Fruit fly (Drosophila melanogaster): ENCODE measurements around the gene CG17260.

The CG17260 gene

dm6 chr2L:2999113-2999512 is 37.9 kb upstream of the CG17260 start, which contains the start of gene Ccdc85 (continued):
- no peak for TF ChIP-seq CG10462 (GFP tag; optimal IDR thresholded peaks at IDR 0.05)
- 0 out of 3 replicates have a peak, but pooled peaks have one; percentile 10 for TF ChIP-seq CG2199 (GFP tag; IDR thresholded peaks at IDR 0.05)
- no peak for TF ChIP-seq CG3065 (GFP tag; optimal IDR thresholded peaks at IDR 0.05)
- no peak for TF ChIP-seq lola (GFP tag; optimal IDR thresholded peaks at IDR 0.05)
- TF ChIP-seq nau (GFP tag; optimal IDR thresholded peaks at IDR 0.05) = no peak
- TF ChIP-seq usp (GFP tag; optimal IDR thresholded peaks at IDR 0.05) = no peak
- TF ChIP-seq Sox100B (GFP tag; optimal IDR thresholded peaks at IDR 0.05) = no peak
- TF ChIP-seq Hr78 (GFP tag; optimal IDR thresholded peaks at IDR 0.05) = no peak
- TF ChIP-seq ap (GFP tag; IDR thresholded peaks at IDR 0.05) = no peak
- no peak for TF ChIP-seq CG2202 (tag; optimal IDR thresholded peaks at IDR 0.05)
- no peak for TF ChIP-seq CG2120 (GFP tag; optimal IDR thresholded peaks at IDR 0.05)
- TF ChIP-seq CG12942 (GFP tag; optimal IDR thresholded peaks at IDR 0.05) = no peak
- no peak for TF ChIP-seq crc (GFP tag; optimal IDR thresholded peaks at IDR 0.05)
- TF ChIP-seq CG8359 (GFP tag; optimal IDR thresholded peaks at IDR 0.05; ENCODE audit: borderline replicate concordance) = no peak
- TF ChIP-seq Lpt (GFP tag; optimal IDR thresholded peaks at IDR 0.05) = no peak
- no peak for TF ChIP-seq Adf1 (GFP tag; IDR thresholded peaks at IDR 0.05)
- no peak for TF ChIP-seq CG11085 (GFP tag; IDR thresholded peaks at IDR 0.05)
- TF ChIP-seq gfzf (GFP tag; optimal IDR thresholded peaks at IDR 0.05) = peak; percentile 24
- no peak for TF ChIP-seq CG10431 (GFP tag; optimal IDR thresholded peaks at IDR 0.05)
- TF ChIP-seq Fer2 (tag; optimal IDR thresholded peaks at IDR 0.05) = no peak
- TF ChIP-seq CG6689 (GFP tag; IDR thresholded peaks at IDR 0.05) = no peak
- no peak for TF ChIP-seq lmd (GFP tag; IDR thresholded peaks at IDR 0.05)
- TF ChIP-seq Fer1 (GFP tag; optimal IDR thresholded peaks at IDR 0.05) = peak; percentile 28
- peak; percentile 92 for TF ChIP-seq CG42726 (GFP tag; IDR thresholded peaks at IDR 0.05; ENCODE audit: partially characterized antibody)
- TF ChIP-seq CG12769 (tag; optimal IDR thresholded peaks at IDR 0.05) = no peak
- no peak for TF ChIP-seq CkIIα-i1 (GFP tag; IDR thresholded peaks at IDR 0.05)
- peak; percentile 43 for TF ChIP-seq CG17385 (GFP tag; optimal IDR thresholded peaks at IDR 0.05)
- TF ChIP-seq Asciz (GFP tag; optimal IDR thresholded peaks at IDR 0.05) = no peak
- no peak; the same call in 1 of the 2 replicates for TF ChIP-seq stc (GFP tag; IDR thresholded peaks at IDR 0.05)
- TF ChIP-seq CG12299 (tag; optimal IDR thresholded peaks at IDR 0.05) = no peak
- TF ChIP-seq CG18764 (GFP tag; optimal IDR thresholded peaks at IDR 0.05) = no peak
- TF ChIP-seq kni (GFP tag; optimal IDR thresholded peaks at IDR 0.05) = no peak
- no peak for TF ChIP-seq otp (GFP tag; IDR thresholded peaks at IDR 0.05)
- TF ChIP-seq chn (GFP tag; optimal IDR thresholded peaks at IDR 0.05) = no peak
- TF ChIP-seq CG6854 (GFP tag; optimal IDR thresholded peaks at IDR 0.05) = no peak
- TF ChIP-seq CG14860 (GFP tag; IDR thresholded peaks at IDR 0.05; ENCODE audit: partially characterized antibody) = peak; percentile 97
- TF ChIP-seq btn (GFP tag; optimal IDR thresholded peaks at IDR 0.05) = no peak
- TF ChIP-seq Six4 (GFP tag; optimal IDR thresholded peaks at IDR 0.05) = no peak
- TF ChIP-seq CG7839 (tag; optimal IDR thresholded peaks at IDR 0.05) = no peak
- no peak for TF ChIP-seq CG9727 (GFP tag; optimal IDR thresholded peaks at IDR 0.05)
- no peak for TF ChIP-seq Lim3 (GFP tag; IDR thresholded peaks at IDR 0.05)
- no peak for TF ChIP-seq crol (GFP tag; IDR thresholded peaks at IDR 0.05)
- TF ChIP-seq CG7556 (GFP tag; optimal IDR thresholded peaks at IDR 0.05) = no peak
- no peak for TF ChIP-seq CG8388 (GFP tag; optimal IDR thresholded peaks at IDR 0.05)
- TF ChIP-seq sr (GFP tag; IDR thresholded peaks at IDR 0.05) = 0 out of 3 replicates have a peak, but pooled peaks have one; percentile 18
- no peak for TF ChIP-seq CG13123 (GFP tag; optimal IDR thresholded peaks at IDR 0.05)
- TF ChIP-seq scrt (GFP tag; optimal IDR thresholded peaks at IDR 0.05) = no peak
- no peak for TF ChIP-seq jing (GFP tag; optimal IDR thresholded peaks at IDR 0.05)
- no peak for TF ChIP-seq luna (GFP tag; optimal IDR thresholded peaks at IDR 0.05)
- no peak for TF ChIP-seq Atf3 (GFP tag; optimal IDR thresholded peaks at IDR 0.05)
- no peak for TF ChIP-seq br (optimal IDR thresholded peaks at IDR 0.05)
- TF ChIP-seq Hr51 (GFP tag; optimal IDR thresholded peaks at IDR 0.05) = no peak

Data from whole organism, embryonic.